Worm (Caenorhabditis elegans) whole organism, L1 larva: ENCODE measurements around the gene srh-38.

Experiments
- ceh-8 ChIP-seq: fragments of 200-800 bp; sonication (Bioruptor generic); optimal IDR thresholded peaks from 2 replicates; lab custom pipeline; 2018; ENCODE audit warnings: mild to moderate bottlenecking, missing genetic modification characterization, moderate library complexity, missing compliant biosample characterization
- nhr-12 ChIP-seq: sonication (generic microtip); optimal IDR thresholded peaks from 2 replicates; lab custom pipeline; 2017; ENCODE audit warnings: missing biosample characterization, missing genetic modification characterization
- nhr-19 ChIP-seq: fragments of 200-800 bp; sonication (Bioruptor generic); conservative IDR thresholded peaks from 2 replicates; pipeline ENCODE4 v1.3.6; 2022; ENCODE audit warnings: missing genetic modification characterization, missing compliant biosample characterization
- nhr-77 ChIP-seq: fragments of 150-350 bp; optimal IDR thresholded peaks from 2 replicates; lab custom pipeline; 2014; ENCODE audit warnings: missing biosample characterization, missing genetic modification characterization
- skn-1 ChIP-seq: fragments of 150-350 bp; optimal IDR thresholded peaks from 2 replicates; lab custom pipeline; 2014; ENCODE audit warnings: missing biosample characterization, missing genetic modification characterization
- sox-4 ChIP-seq: sonication (generic microtip); optimal IDR thresholded peaks from 2 replicates; lab custom pipeline; 2016; ENCODE audit warnings: missing genetic modification characterization, missing compliant biosample characterization
- swsn-7 ChIP-seq: sonication (generic microtip); optimal IDR thresholded peaks from 2 replicates; lab custom pipeline; 2016; ENCODE audit warnings: missing genetic modification characterization, missing compliant biosample characterization
- unc-130 ChIP-seq: fragments of 150-350 bp; optimal IDR thresholded peaks from 2 replicates; lab custom pipeline; 2017; ENCODE audit warnings: missing biosample characterization, missing genetic modification characterization, inconsistent platforms
- unc-98 ChIP-seq: fragments of 200-800 bp; sonication (Bioruptor generic); IDR thresholded peaks from 2 replicates; pipeline ENCODE4 v1.3.6; 2022; ENCODE audit warnings: missing genetic modification characterization, missing compliant biosample characterization
- zag-1 ChIP-seq: fragments of 150-350 bp; optimal IDR thresholded peaks from 2 replicates; lab custom pipeline; 2014; ENCODE audit warnings: missing biosample characterization, missing genetic modification characterization

ce11 chrV:2892976-2893375 lies 29.5 kb downstream of the srh-38 start, which contains the start of gene srh-127:
- TF ChIP-seq unc-130, result no peak
- no peak for TF ChIP-seq ceh-8 (GFP tag; lab: Kevin White, UChicago)
- no peak for TF ChIP-seq sox-4 (tag; lab: Kevin White, UChicago)
- no peak for TF ChIP-seq nhr-77 (tag; lab: Kevin White, UChicago)
- no peak for TF ChIP-seq zag-1 (tag; lab: Kevin White, UChicago)
- no peak for TF ChIP-seq nhr-19 (GFP tag; lab: Robert Waterston, UW)
- TF ChIP-seq nhr-12, result no peak
- no peak for TF ChIP-seq swsn-7 (tag; lab: Kevin White, UChicago)
- TF ChIP-seq skn-1 (tag; lab: Kevin White, UChicago), result no peak
- no peak for TF ChIP-seq unc-98 (GFP tag; lab: Robert Waterston, UW)
